Fruit fly (Drosophila melanogaster) whole organism, prepupa: ENCODE results near the gene CG13898.

Experiments
- Blimp-1 ChIP-seq: fragments of 200-800 bp; sonication (Bioruptor generic); optimal IDR thresholded peaks from 3 replicates; lab custom pipeline; 2017; ENCODE audit warnings: missing biosample characterization, missing genetic modification characterization, mild to moderate bottlenecking, moderate library complexity, missing genetic modification reagents
- CG10631 ChIP-seq: fragments of 200-800 bp; sonication (Bioruptor generic); optimal IDR thresholded peaks from 2 replicates; lab custom pipeline; 2016; ENCODE audit warnings: missing biosample characterization, missing genetic modification characterization
- CG10669 ChIP-seq: fragments of 200-800 bp; sonication (Bioruptor generic); optimal IDR thresholded peaks from 3 replicates; lab custom pipeline; 2018; ENCODE audit warnings: missing biosample characterization, mild to moderate bottlenecking, missing genetic modification characterization, moderate library complexity
- CG11294 ChIP-seq: fragments of 200-800 bp; sonication (Bioruptor generic); IDR thresholded peaks from 2 replicates; pipeline ENCODE4 v1.3.6; 2022; ENCODE audit warnings: missing biosample characterization, missing genetic modification characterization
- CG11902 ChIP-seq: fragments of 200-800 bp; sonication (Bioruptor generic); optimal IDR thresholded peaks from 3 replicates; lab custom pipeline; 2016; ENCODE audit warnings: missing biosample characterization, missing genetic modification characterization
- CG15336 ChIP-seq: fragments of 200-800 bp; sonication (Bioruptor generic); IDR thresholded peaks from 2 replicates; pipeline ENCODE4 v1.3.6; 2022; ENCODE audit warnings: missing biosample characterization, missing genetic modification characterization
- CG1621 ChIP-seq: fragments of 200-800 bp; sonication (Bioruptor generic); optimal IDR thresholded peaks from 3 replicates; lab custom pipeline; 2018; ENCODE audit warnings: missing biosample characterization, mild to moderate bottlenecking, missing genetic modification characterization
- CG3032 ChIP-seq: fragments of 200-800 bp; optimal IDR thresholded peaks from 2 replicates; lab custom pipeline; 2019; ENCODE audit warnings: missing biosample characterization, mild to moderate bottlenecking, missing genetic modification characterization, moderate library complexity
- CG31627 ChIP-seq: fragments of 200-800 bp; sonication (Bioruptor generic); optimal IDR thresholded peaks from 3 replicates; lab custom pipeline; 2016; ENCODE audit warnings: missing biosample characterization, missing genetic modification characterization
- CG32006 ChIP-seq: fragments of 200-800 bp; sonication (Bioruptor generic); optimal IDR thresholded peaks from 3 replicates; lab custom pipeline; 2017; ENCODE audit warnings: missing biosample characterization, mild to moderate bottlenecking, missing genetic modification characterization
- CG34406 ChIP-seq: fragments of 200-800 bp; sonication (Bioruptor generic); optimal IDR thresholded peaks from 3 replicates; lab custom pipeline; 2016; ENCODE audit warnings: missing biosample characterization, missing genetic modification characterization
- CG3919 ChIP-seq: fragments of 200-800 bp; sonication (Bioruptor generic); optimal IDR thresholded peaks from 3 replicates; lab custom pipeline; 2016; ENCODE audit warnings: missing biosample characterization, missing genetic modification characterization
- CG4318 ChIP-seq: fragments of 200-800 bp; sonication (Bioruptor generic); optimal IDR thresholded peaks from 3 replicates; lab custom pipeline; 2017; ENCODE audit warnings: missing biosample characterization, mild to moderate bottlenecking, missing genetic modification characterization
- CG6163 ChIP-seq: fragments of 200-800 bp; sonication (Bioruptor generic); IDR thresholded peaks from 3 replicates; pipeline ENCODE4 v1.3.6; 2022; ENCODE audit warnings: missing biosample characterization, missing genetic modification characterization
- CG6276 ChIP-seq: fragments of 200-800 bp; sonication (Bioruptor generic); optimal IDR thresholded peaks from 2 replicates; lab custom pipeline; 2017; ENCODE audit warnings: missing biosample characterization, mild to moderate bottlenecking, missing genetic modification characterization
- CG6808 ChIP-seq: fragments of 200-800 bp; sonication (Bioruptor generic); optimal IDR thresholded peaks from 3 replicates; lab custom pipeline; 2017; ENCODE audit warnings: missing biosample characterization, missing genetic modification characterization, mild to moderate bottlenecking, moderate library complexity, missing genetic modification reagents
- CG7368 ChIP-seq: fragments of 200-800 bp; sonication (Bioruptor generic); optimal IDR thresholded peaks from 3 replicates; lab custom pipeline; 2016; ENCODE audit warnings: missing biosample characterization, missing genetic modification characterization
- CG8319 ChIP-seq: fragments of 200-800 bp; sonication (Bioruptor generic); optimal IDR thresholded peaks from 3 replicates; lab custom pipeline; 2016; ENCODE audit warnings: missing biosample characterization, missing genetic modification characterization
- CG8632 ChIP-seq: fragments of 200-800 bp; sonication (Bioruptor generic); optimal IDR thresholded peaks from 3 replicates; lab custom pipeline; 2016; ENCODE audit warnings: missing biosample characterization, missing genetic modification characterization
- CG9139 ChIP-seq: fragments of 200-800 bp; sonication (Bioruptor generic); optimal IDR thresholded peaks from 3 replicates; lab custom pipeline; 2017; ENCODE audit warnings: missing biosample characterization, mild to moderate bottlenecking, missing genetic modification characterization
- Eip75B ChIP-seq: fragments of 200-800 bp; sonication (Bioruptor generic); optimal IDR thresholded peaks from 3 replicates; lab custom pipeline; 2016; ENCODE audit warnings: missing biosample characterization, missing genetic modification characterization
- Eip78C ChIP-seq: fragments of 200-800 bp; sonication (Bioruptor generic); peaks from one replicate; lab custom pipeline; 2016; ENCODE audit warnings: missing biosample characterization, missing genetic modification characterization
- Gug ChIP-seq: fragments of 200-800 bp; sonication (Bioruptor generic); IDR thresholded peaks from 2 replicates; pipeline ENCODE4 v1.3.6; 2022; ENCODE audit warnings: missing biosample characterization, missing genetic modification characterization
- Lpt ChIP-seq: fragments of 200-800 bp; sonication (Bioruptor generic); optimal IDR thresholded peaks from 3 replicates; lab custom pipeline; 2016; ENCODE audit warnings: missing biosample characterization, missing genetic modification characterization
- Met ChIP-seq: fragments of 200-800 bp; sonication (Bioruptor generic); optimal IDR thresholded peaks from 3 replicates; lab custom pipeline; 2016; ENCODE audit warnings: missing biosample characterization, missing genetic modification characterization
- Smox ChIP-seq: fragments of 200-800 bp; sonication (Bioruptor generic); optimal IDR thresholded peaks from 3 replicates; lab custom pipeline; 2016; ENCODE audit warnings: missing biosample characterization, missing genetic modification characterization
- Sox102F ChIP-seq: fragments of 200-800 bp; sonication (Bioruptor generic); optimal IDR thresholded peaks from 2 replicates; lab custom pipeline; 2016; ENCODE audit warnings: missing biosample characterization, mild to moderate bottlenecking, missing genetic modification characterization
- Sox14 ChIP-seq: fragments of 200-800 bp; sonication (Bioruptor generic); optimal IDR thresholded peaks from 3 replicates; lab custom pipeline; 2016; ENCODE audit warnings: missing biosample characterization, missing genetic modification characterization
- Sox15 ChIP-seq: fragments of 200-800 bp; sonication (Bioruptor generic); optimal IDR thresholded peaks from 3 replicates; lab custom pipeline; 2016; ENCODE audit warnings: missing biosample characterization, missing genetic modification characterization
- achi ChIP-seq: fragments of 200-800 bp; sonication (Bioruptor generic); optimal IDR thresholded peaks from 3 replicates; lab custom pipeline; 2016; ENCODE audit warnings: missing biosample characterization, missing genetic modification characterization
- acj6 ChIP-seq: fragments of 200-800 bp; sonication (Bioruptor generic); optimal IDR thresholded peaks from 3 replicates; lab custom pipeline; 2016; ENCODE audit warnings: missing biosample characterization, missing genetic modification characterization
- cyc ChIP-seq: fragments of 200-800 bp; sonication (Bioruptor generic); optimal IDR thresholded peaks from 3 replicates; lab custom pipeline; 2016; ENCODE audit warnings: missing biosample characterization, missing genetic modification characterization
- dac ChIP-seq: fragments of 200-800 bp; sonication (Bioruptor generic); optimal IDR thresholded peaks from 2 replicates; lab custom pipeline; 2017; ENCODE audit warnings: missing biosample characterization, mild to moderate bottlenecking, missing genetic modification characterization
- eg ChIP-seq: fragments of 200-800 bp; sonication (Bioruptor generic); IDR thresholded peaks from 3 replicates; pipeline ENCODE4 v1.3.6; 2022; ENCODE audit warnings: missing biosample characterization, missing genetic modification characterization
- esn ChIP-seq: fragments of 200-800 bp; sonication (Bioruptor generic); optimal IDR thresholded peaks from 2 replicates; lab custom pipeline; 2016; ENCODE audit warnings: missing biosample characterization, mild to moderate bottlenecking, missing genetic modification characterization, moderate library complexity
- fd59A ChIP-seq: fragments of 200-800 bp; sonication (Bioruptor generic); optimal IDR thresholded peaks from 2 replicates; lab custom pipeline; 2017; ENCODE audit warnings: missing biosample characterization, mild to moderate bottlenecking, missing genetic modification characterization, missing genetic modification reagents
- fd85E ChIP-seq: fragments of 200-800 bp; sonication (Bioruptor generic); optimal IDR thresholded peaks from 3 replicates; lab custom pipeline; 2016; ENCODE audit warnings: missing biosample characterization, missing genetic modification characterization
- fkh ChIP-seq: fragments of 200-800 bp; sonication (Bioruptor generic); optimal IDR thresholded peaks from 3 replicates; lab custom pipeline; 2017; ENCODE audit warnings: missing biosample characterization, mild to moderate bottlenecking, missing genetic modification characterization, moderate library complexity
- lz ChIP-seq: fragments of 200-800 bp; sonication (Bioruptor generic); optimal IDR thresholded peaks from 3 replicates; lab custom pipeline; 2016; ENCODE audit warnings: missing biosample characterization, missing genetic modification characterization
- net ChIP-seq: fragments of 200-800 bp; sonication (Bioruptor generic); optimal IDR thresholded peaks from 3 replicates; lab custom pipeline; 2016; ENCODE audit warnings: missing biosample characterization, missing genetic modification characterization
- pdm3 ChIP-seq: fragments of 200-800 bp; sonication (Bioruptor generic); optimal IDR thresholded peaks from 3 replicates; lab custom pipeline; 2016; ENCODE audit warnings: missing biosample characterization, missing genetic modification characterization
- salr ChIP-seq, 2 experiments: fragments of 200-800 bp; sonication (Bioruptor generic); optimal IDR thresholded peaks; 3 replicates each; lab custom pipeline; 2016 to 2018; ENCODE audit warnings: missing biosample characterization in 2 of 2, missing genetic modification characterization in 2 of 2, mild to moderate bottlenecking in 1 of 2
- spab ChIP-seq: fragments of 200-800 bp; sonication (Bioruptor generic); optimal IDR thresholded peaks from 2 replicates; lab custom pipeline; 2017; ENCODE audit warnings: missing biosample characterization, mild to moderate bottlenecking, missing genetic modification characterization, missing genetic modification reagents
- ss ChIP-seq, 2 experiments: fragments of 200-800 bp; sonication (Bioruptor generic); optimal IDR thresholded peaks; 2 replicates in 1 of 2; 3 replicates in 1 of 2; lab custom pipeline; 2017 to 2018; ENCODE audit warnings: mild to moderate bottlenecking in 2 of 2, missing biosample characterization in 2 of 2, missing genetic modification characterization in 2 of 2, moderate library complexity in 1 of 2
- svp ChIP-seq: fragments of 200-800 bp; sonication (Bioruptor generic); peaks from one replicate; lab custom pipeline; 2016; ENCODE audit warnings: missing biosample characterization, missing genetic modification characterization
- topi ChIP-seq: fragments of 200-800 bp; sonication (Bioruptor generic); optimal IDR thresholded peaks from 3 replicates; lab custom pipeline; 2016; ENCODE audit warnings: missing biosample characterization, missing genetic modification characterization
- vri ChIP-seq: fragments of 200-800 bp; sonication (Bioruptor generic); optimal IDR thresholded peaks from 3 replicates; lab custom pipeline; 2016; ENCODE audit warnings: missing biosample characterization, mild to moderate bottlenecking, missing genetic modification characterization

Gene CG13898

DNA sequence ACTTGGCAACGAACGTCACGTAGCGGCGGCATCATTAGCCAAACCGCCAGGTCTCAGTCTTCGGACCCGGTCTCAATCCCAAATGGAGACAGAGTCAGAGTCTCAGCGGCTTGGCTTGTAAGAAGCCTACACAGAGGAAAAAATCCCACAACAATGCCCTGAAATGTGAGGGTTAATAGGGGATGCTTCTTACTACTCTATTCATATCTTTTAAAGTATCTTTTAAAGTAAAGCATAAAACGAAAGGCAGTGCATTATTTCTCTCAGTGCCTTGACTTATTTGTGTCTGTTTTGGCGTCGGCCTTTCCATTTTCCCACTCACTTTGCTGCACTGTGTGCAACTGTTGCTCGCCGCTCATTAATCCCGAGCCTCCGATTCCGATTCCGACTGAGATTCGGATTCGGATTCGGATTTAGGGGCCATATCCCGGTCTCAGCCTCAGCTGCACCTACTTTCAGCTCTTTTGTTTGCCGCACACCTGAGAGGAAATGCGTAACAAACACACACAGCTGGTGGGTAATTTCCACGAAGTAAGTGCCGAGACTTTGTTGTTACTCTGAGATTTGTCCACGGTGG is 41.4 kb downstream of the CG13898 start (continued):
- TF ChIP-seq CG8632 (GFP tag; lab: Kevin White, UChicago), result peak; percentile 87
- TF ChIP-seq CG6276, result peak; percentile 88
- no peak for TF ChIP-seq fkh (GFP tag; lab: Kevin White, UChicago)
- peak; percentile 75 to 78 for TF ChIP-seq ss (GFP tag; optimal IDR thresholded peaks at IDR 0.05; lab: Kevin White, UChicago)
- TF ChIP-seq Sox102F (GFP tag; lab: Kevin White, UChicago), result peak; percentile 95
- peak; percentile 71 for TF ChIP-seq Blimp-1
- peak; percentile 79 for TF ChIP-seq CG10669 (GFP tag; lab: Kevin White, UChicago)
- peak; percentile 94 for TF ChIP-seq CG11902 (GFP tag; lab: Kevin White, UChicago)
- peak; percentile 94 for TF ChIP-seq Gug (GFP tag; lab: Robert Waterston, UW)
- peak; percentile 94 for TF ChIP-seq net
- TF ChIP-seq fd85E (GFP tag; lab: Kevin White, UChicago), result peak; percentile 73
- peak; percentile 91 for TF ChIP-seq CG11294 (GFP tag; lab: Robert Waterston, UW)
- peak; percentile 75 for TF ChIP-seq spab
- TF ChIP-seq lz (GFP tag; lab: Kevin White, UChicago), result peak; percentile 95
- peak; percentile 88 for TF ChIP-seq CG8319 (GFP tag; lab: Kevin White, UChicago)
- peak; percentile 95 for TF ChIP-seq CG15336 (GFP tag; lab: Robert Waterston, UW)
- TF ChIP-seq Eip78C (GFP tag; lab: Kevin White, UChicago), result peak; percentile 98
- peak; percentile 90 for TF ChIP-seq vri (GFP tag; lab: Kevin White, UChicago)
- TF ChIP-seq pdm3, result peak; percentile 94

DNA sequence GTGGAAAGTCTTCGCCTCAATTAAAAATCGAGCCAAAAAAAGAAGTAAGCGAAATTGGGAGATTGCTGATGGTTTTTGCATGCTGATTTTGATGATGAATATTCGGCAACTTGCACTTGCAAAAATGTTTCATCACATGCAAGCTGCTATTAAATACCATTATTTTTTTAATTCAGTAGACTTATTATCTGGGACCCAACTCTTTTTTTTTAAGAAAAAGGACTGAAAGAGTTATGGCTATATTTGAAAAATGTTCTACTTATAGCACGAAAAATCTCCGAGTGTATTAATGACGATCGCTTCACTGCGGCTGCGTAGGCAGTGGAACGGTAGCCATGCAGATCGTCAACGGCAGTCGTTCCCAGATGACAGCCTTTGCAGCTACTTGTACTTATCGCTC is 42.1 kb downstream of the CG13898 start:
- TF ChIP-seq CG34406 (GFP tag; lab: Kevin White, UChicago) (peak; percentile 45), CG1621 (tag; lab: Kevin White, UChicago) (no peak), CG4318 (GFP tag; lab: Kevin White, UChicago) (no peak), cyc (GFP tag; lab: Kevin White, UChicago) (peak; percentile 77), CG6163 (peak; percentile 59; the same call in 2 of the 3 replicates), CG32006 (GFP tag; lab: Kevin White, UChicago) (peak; percentile 7), CG11902 (GFP tag; lab: Kevin White, UChicago) (peak; percentile 48), CG8632 (GFP tag; lab: Kevin White, UChicago) (peak; percentile 45), CG15336 (GFP tag; lab: Robert Waterston, UW) (peak; percentile 39; the same call in 1 of the 2 replicates), dac (no peak), Eip75B (peak; percentile 39), CG3919 (GFP tag; lab: Kevin White, UChicago) (peak; percentile 56), CG10669 (GFP tag; lab: Kevin White, UChicago) (no peak), eg (GFP tag; lab: Robert Waterston, UW) (peak; percentile 56; the same call in 2 of the 3 replicates), CG6808 (GFP tag; lab: Kevin White, UChicago) (no peak), CG11294 (GFP tag; lab: Robert Waterston, UW) (no peak), topi (GFP tag; lab: Kevin White, UChicago) (peak; percentile 83), svp (GFP tag; lab: Kevin White, UChicago) (peak; percentile 82), Gug (GFP tag; lab: Robert Waterston, UW) (no peak), Sox14 (GFP tag; lab: Kevin White, UChicago) (peak; percentile 36), CG3032 (tag; lab: Kevin White, UChicago) (no peak), Met (GFP tag; lab: Kevin White, UChicago) (peak; percentile 85), CG31627 (GFP tag; lab: Kevin White, UChicago) (peak; percentile 81), esn (GFP tag; lab: Kevin White, UChicago) (peak; percentile 79), lz (GFP tag; lab: Kevin White, UChicago) (peak; percentile 73), Lpt (GFP tag; lab: Kevin White, UChicago) (no peak), salr (GFP tag; optimal IDR thresholded peaks at IDR 0.05; lab: Kevin White, UChicago) (no peak), achi (peak; percentile 34), vri (GFP tag; lab: Kevin White, UChicago) (peak; percentile 63), fd85E (GFP tag; lab: Kevin White, UChicago) (no peak), Smox (GFP tag; lab: Kevin White, UChicago) (peak; percentile 81), Eip78C (GFP tag; lab: Kevin White, UChicago) (peak; percentile 93), fd59A (GFP tag; lab: Kevin White, UChicago) (no peak), CG8319 (GFP tag; lab: Kevin White, UChicago) (no peak), CG7368 (GFP tag; lab: Kevin White, UChicago) (peak; percentile 33), CG6276 (no peak), pdm3 (peak; percentile 57), Sox15 (GFP tag; lab: Kevin White, UChicago) (peak; percentile 46), net (no peak), CG10631 (peak; percentile 22), fkh (GFP tag; lab: Kevin White, UChicago) (no peak), acj6 (GFP tag; lab: Kevin White, UChicago) (peak; percentile 41), CG9139 (GFP tag; lab: Kevin White, UChicago) (no peak)
